Fruit fly (Drosophila melanogaster) S2 (cell line): Measurements from ENCODE around the gene Akr1B.

Experiments
- CG8478 ChIP-seq: fragments of >200 bp; optimal IDR thresholded peaks from 2 replicates; lab custom pipeline; 2018
- CTCF ChIP-seq, 2 experiments: fragments of >200 bp; optimal IDR thresholded peaks; 2 replicates each; lab custom pipeline; 2018

DNA sequence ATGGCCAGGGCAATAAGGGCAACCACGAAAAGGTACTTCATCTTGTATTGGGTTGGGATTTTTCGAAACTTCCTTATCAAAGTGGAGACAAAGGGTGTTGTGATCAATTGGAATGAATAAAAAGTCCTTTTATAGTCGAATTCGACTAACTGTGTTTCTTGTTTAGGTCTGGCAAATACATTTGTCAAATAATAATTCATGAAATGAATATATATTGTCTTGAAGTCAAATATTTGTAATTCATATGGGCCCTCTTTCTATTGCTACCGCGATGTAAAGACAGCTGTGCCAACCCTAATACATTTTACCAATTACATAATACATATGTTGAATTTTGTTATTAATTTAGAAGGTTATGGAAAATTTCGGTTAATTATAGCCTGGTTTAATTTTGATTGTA is 46.8 kb downstream of the Akr1B start, which contains the start of gene CG33271:
- no peak for TF ChIP-seq CTCF (optimal IDR thresholded peaks at IDR 0.05; lab: Kevin White, UChicago)
- no peak for TF ChIP-seq CG8478
